Fruit fly (Drosophila melanogaster) whole organism, embryonic: ENCODE results near the gene Top3beta.

Experiments used
- Adf1 ChIP-seq: fragments of 200-800 bp; sonication (Bioruptor generic); IDR thresholded peaks from 2 replicates; pipeline ENCODE4 v1.3.6; 2022; ENCODE audit warnings: missing biosample characterization, missing genetic modification characterization
- BEAF-32 ChIP-seq: fragments of 200-800 bp; sonication (Bioruptor generic); optimal IDR thresholded peaks from 3 replicates; lab custom pipeline; 2017; ENCODE audit warnings: missing biosample characterization, missing genetic modification characterization, mild to moderate bottlenecking, moderate library complexity, missing genetic modification reagents
- CG11398 ChIP-seq: fragments of 200-800 bp; sonication (Bioruptor generic); optimal IDR thresholded peaks from 2 replicates; lab custom pipeline; 2016; ENCODE audit warnings: missing biosample characterization, missing genetic modification characterization
- CG13287 ChIP-seq: fragments of 200-800 bp; sonication (Bioruptor generic); IDR thresholded peaks from 2 replicates; pipeline ENCODE4 v1.3.6; 2022; ENCODE audit warnings: missing biosample characterization, missing genetic modification characterization; ENCODE audit not compliant: partially characterized antibody
- CG15479 ChIP-seq: fragments of 200-800 bp; sonication (Bioruptor generic); optimal IDR thresholded peaks from 3 replicates; lab custom pipeline; 2019; ENCODE audit warnings: missing biosample characterization, mild to moderate bottlenecking, missing genetic modification characterization, moderate library complexity
- CG17359 ChIP-seq: fragments of 200-800 bp; sonication (Bioruptor generic); optimal IDR thresholded peaks from 3 replicates; lab custom pipeline; 2018; ENCODE audit warnings: missing biosample characterization, mild to moderate bottlenecking, missing genetic modification characterization, moderate library complexity
- CG17612 ChIP-seq: fragments of 200-800 bp; sonication (Bioruptor generic); IDR thresholded peaks from 2 replicates; pipeline ENCODE4 v1.3.6; 2022; ENCODE audit warnings: missing biosample characterization, missing genetic modification characterization
- CG17912 ChIP-seq: fragments of 200-800 bp; sonication (Bioruptor generic); optimal IDR thresholded peaks from 2 replicates; lab custom pipeline; 2018; ENCODE audit warnings: missing biosample characterization, mild to moderate bottlenecking, missing genetic modification characterization
- CG1792 ChIP-seq: fragments of 200-800 bp; sonication (Bioruptor generic); optimal IDR thresholded peaks from 2 replicates; lab custom pipeline; 2016; ENCODE audit warnings: missing biosample characterization, missing genetic modification characterization
- CG2199 ChIP-seq: fragments of 200-800 bp; sonication (Bioruptor generic); IDR thresholded peaks from 3 replicates; pipeline ENCODE4 v1.3.6; 2022; ENCODE audit warnings: missing biosample characterization, missing genetic modification characterization
- CG3065 ChIP-seq: fragments of 200-800 bp; sonication (Bioruptor generic); optimal IDR thresholded peaks from 2 replicates; lab custom pipeline; 2016; ENCODE audit warnings: missing biosample characterization, missing genetic modification characterization
- CG3163 ChIP-seq: fragments of 200-800 bp; sonication (Bioruptor generic); optimal IDR thresholded peaks from 3 replicates; lab custom pipeline; 2016; ENCODE audit warnings: missing biosample characterization, missing genetic modification characterization
- CG34422 ChIP-seq: fragments of 200-800 bp; sonication (Bioruptor generic); IDR thresholded peaks from 3 replicates; pipeline ENCODE4 v1.3.6; 2022; ENCODE audit warnings: missing biosample characterization, missing genetic modification characterization
- CG42726 ChIP-seq: fragments of 200-800 bp; sonication (Bioruptor generic); IDR thresholded peaks from 2 replicates; pipeline ENCODE4 v1.3.6; 2022; ENCODE audit warnings: missing biosample characterization, missing genetic modification characterization; ENCODE audit not compliant: partially characterized antibody
- CG4404 ChIP-seq: fragments of 200-800 bp; sonication (Bioruptor generic); IDR thresholded peaks from 2 replicates; pipeline ENCODE4 v1.3.6; 2022; ENCODE audit warnings: missing biosample characterization, missing genetic modification characterization
- CG6765 ChIP-seq: fragments of 200-800 bp; sonication (Bioruptor generic); optimal IDR thresholded peaks from 3 replicates; lab custom pipeline; 2017; ENCODE audit warnings: missing biosample characterization, mild to moderate bottlenecking, missing genetic modification characterization
- CG7271 ChIP-seq: fragments of 200-800 bp; sonication (Bioruptor generic); optimal IDR thresholded peaks from 2 replicates; lab custom pipeline; 2018; ENCODE audit warnings: missing biosample characterization, mild to moderate bottlenecking, missing genetic modification characterization, moderate library complexity
- CG7839 ChIP-seq: fragments of 200-800 bp; sonication (Bioruptor generic); optimal IDR thresholded peaks from 3 replicates; lab custom pipeline; 2018; ENCODE audit warnings: missing biosample characterization, mild to moderate bottlenecking, missing genetic modification characterization, moderate library complexity
- CG7987 ChIP-seq: fragments of 200-800 bp; sonication (Bioruptor generic); optimal IDR thresholded peaks from 2 replicates; lab custom pipeline; 2018; ENCODE audit warnings: missing biosample characterization, mild to moderate bottlenecking, missing genetic modification characterization, moderate library complexity
- CrebB ChIP-seq: fragments of 200-800 bp; sonication (Bioruptor generic); optimal IDR thresholded peaks from 3 replicates; lab custom pipeline; 2018; ENCODE audit warnings: missing biosample characterization, mild to moderate bottlenecking, missing genetic modification characterization
- E2f1 ChIP-seq: fragments of 200-800 bp; sonication (Bioruptor generic); IDR thresholded peaks from 2 replicates; pipeline ENCODE4 v1.3.6; 2022; ENCODE audit warnings: missing biosample characterization, missing genetic modification characterization
- Eip74EF ChIP-seq, 2 experiments: fragments of 200-800 bp in 1 of 2; fragments of >200 bp in 1 of 2; sonication (Bioruptor generic) in 1 of 2; optimal IDR thresholded peaks; 2 replicates each; lab custom pipeline; 2017 to 2019; ENCODE audit warnings: missing biosample characterization in 2 of 2, missing genetic modification characterization in 2 of 2, mild to moderate bottlenecking in 1 of 2, moderate library complexity in 1 of 2
- Ets97D ChIP-seq: fragments of 200-800 bp; sonication (Bioruptor generic); optimal IDR thresholded peaks from 3 replicates; lab custom pipeline; 2016; ENCODE audit warnings: missing biosample characterization, missing genetic modification characterization
- H15 ChIP-seq: fragments of 200-800 bp; sonication (Bioruptor generic); IDR thresholded peaks from 3 replicates; pipeline ENCODE4 v1.3.6; 2022; ENCODE audit warnings: missing biosample characterization, missing genetic modification characterization
- Hr3 ChIP-seq: fragments of 200-800 bp; sonication (Bioruptor generic); optimal IDR thresholded peaks from 3 replicates; lab custom pipeline; 2016; ENCODE audit warnings: missing biosample characterization, missing genetic modification characterization
- Lim3 ChIP-seq: fragments of 200-800 bp; sonication (Bioruptor generic); IDR thresholded peaks from 2 replicates; pipeline ENCODE4 v1.3.6; 2022; ENCODE audit warnings: missing biosample characterization, missing genetic modification characterization
- MBD-R2 ChIP-seq: fragments of 200-800 bp; sonication (Bioruptor generic); IDR thresholded peaks from 2 replicates; pipeline ENCODE4 v1.3.6; 2022; ENCODE audit warnings: missing biosample characterization, missing genetic modification characterization
- MTF-1 ChIP-seq: fragments of 200-800 bp; sonication (Bioruptor generic); optimal IDR thresholded peaks from 2 replicates; lab custom pipeline; 2018; ENCODE audit warnings: missing biosample characterization, mild to moderate bottlenecking, missing genetic modification characterization, borderline replicate concordance
- Med ChIP-seq: fragments of 200-800 bp; sonication (Bioruptor generic); peaks from one replicate; lab custom pipeline; 2016; ENCODE audit warnings: missing biosample characterization, missing genetic modification characterization, mild to moderate bottlenecking, inconsistent platforms, moderate library complexity
- Optix ChIP-seq: fragments of 200-800 bp; sonication (Bioruptor generic); IDR thresholded peaks from 3 replicates; pipeline ENCODE4 v1.3.6; 2022; ENCODE audit warnings: missing biosample characterization, missing genetic modification characterization
- Six4 ChIP-seq: fragments of 200-800 bp; sonication (Bioruptor generic); optimal IDR thresholded peaks from 2 replicates; lab custom pipeline; 2016; ENCODE audit warnings: missing biosample characterization, missing genetic modification characterization
- Usf ChIP-seq: fragments of 200-800 bp; sonication (Bioruptor generic); optimal IDR thresholded peaks from 2 replicates; lab custom pipeline; 2017; ENCODE audit warnings: missing genotype, missing biosample characterization, missing genetic modification characterization
- ase ChIP-seq: fragments of 200-800 bp; sonication (Bioruptor generic); IDR thresholded peaks from 3 replicates; pipeline ENCODE4 v1.3.6; 2022; ENCODE audit warnings: missing biosample characterization, missing genetic modification characterization
- cas ChIP-seq: fragments of 200-800 bp; sonication (Bioruptor generic); IDR thresholded peaks from 2 replicates; pipeline ENCODE4 v1.3.6; 2022; ENCODE audit warnings: missing biosample characterization, missing genetic modification characterization
- caup ChIP-seq: fragments of 200-800 bp; sonication (Bioruptor generic); optimal IDR thresholded peaks from 3 replicates; lab custom pipeline; 2017; ENCODE audit warnings: missing biosample characterization, mild to moderate bottlenecking, missing genetic modification characterization, moderate library complexity; ENCODE audit not compliant: severe bottlenecking
- crp ChIP-seq, 2 experiments: fragments of 200-800 bp; sonication (Bioruptor generic); optimal IDR thresholded peaks; 2 replicates in 1 of 2; 3 replicates in 1 of 2; lab custom pipeline; 2017; ENCODE audit warnings: missing biosample characterization in 2 of 2, missing genetic modification characterization in 2 of 2, mild to moderate bottlenecking in 1 of 2, moderate library complexity in 1 of 2
- dm ChIP-seq: fragments of 200-800 bp; sonication (Bioruptor generic); optimal IDR thresholded peaks from 3 replicates; lab custom pipeline; 2016; ENCODE audit warnings: missing biosample characterization, missing genetic modification characterization
- ewg ChIP-seq: fragments of 200-800 bp; sonication (Bioruptor generic); optimal IDR thresholded peaks from 3 replicates; lab custom pipeline; 2017; ENCODE audit warnings: mild to moderate bottlenecking, missing biosample characterization, missing genetic modification reagents, missing genetic modification characterization
- fd102C ChIP-seq: fragments of 200-800 bp; sonication (Bioruptor generic); optimal IDR thresholded peaks from 2 replicates; lab custom pipeline; 2018; ENCODE audit warnings: missing biosample characterization, mild to moderate bottlenecking, missing genetic modification characterization, moderate library complexity
- fd96Cb ChIP-seq: fragments of 200-800 bp; sonication (Bioruptor generic); optimal IDR thresholded peaks from 2 replicates; lab custom pipeline; 2018; ENCODE audit warnings: missing biosample characterization, mild to moderate bottlenecking, missing genetic modification characterization, moderate library complexity
- gcm2 ChIP-seq: fragments of 200-800 bp; sonication (Bioruptor generic); optimal IDR thresholded peaks from 2 replicates; lab custom pipeline; 2016; ENCODE audit warnings: missing biosample characterization, missing genetic modification characterization
- grn ChIP-seq: fragments of 200-800 bp; sonication (Bioruptor generic); optimal IDR thresholded peaks from 3 replicates; lab custom pipeline; 2017; ENCODE audit warnings: missing biosample characterization, missing genetic modification characterization
- hth ChIP-seq: fragments of >200 bp; optimal IDR thresholded peaks from 2 replicates; lab custom pipeline; 2017; ENCODE audit warnings: inconsistent platforms
- maf-S ChIP-seq: fragments of 200-800 bp; sonication (Bioruptor generic); optimal IDR thresholded peaks from 2 replicates; lab custom pipeline; 2016; ENCODE audit warnings: missing biosample characterization, missing genetic modification characterization
- oc ChIP-seq: fragments of 200-800 bp; sonication (Bioruptor generic); optimal IDR thresholded peaks from 2 replicates; lab custom pipeline; 2018; ENCODE audit warnings: missing biosample characterization, mild to moderate bottlenecking, missing genetic modification characterization, moderate library complexity
- pb ChIP-seq: fragments of 200-800 bp; sonication (Bioruptor generic); optimal IDR thresholded peaks from 3 replicates; lab custom pipeline; 2016; ENCODE audit warnings: missing biosample characterization, missing genetic modification characterization
- peb ChIP-seq: fragments of 200-800 bp; sonication (Bioruptor generic); IDR thresholded peaks from 2 replicates; pipeline ENCODE4 v1.3.6; 2022; ENCODE audit warnings: missing biosample characterization, missing genetic modification characterization
- ro ChIP-seq: fragments of 200-800 bp; sonication (Bioruptor generic); IDR thresholded peaks from 2 replicates; pipeline ENCODE4 v1.3.6; 2022; ENCODE audit warnings: missing biosample characterization, missing genetic modification characterization
- sd ChIP-seq: fragments of 200-800 bp; sonication (Bioruptor generic); optimal IDR thresholded peaks from 3 replicates; lab custom pipeline; 2018; ENCODE audit warnings: missing biosample characterization, mild to moderate bottlenecking, missing genetic modification characterization, moderate library complexity
- stwl ChIP-seq: fragments of 200-800 bp; sonication (Bioruptor generic); optimal IDR thresholded peaks from 3 replicates; lab custom pipeline; 2018; ENCODE audit warnings: missing biosample characterization, mild to moderate bottlenecking, missing genetic modification characterization, moderate library complexity
- wdn ChIP-seq: fragments of 200-800 bp; sonication (Bioruptor generic); IDR thresholded peaks from 2 replicates; pipeline ENCODE4 v1.3.6; 2022; ENCODE audit warnings: missing biosample characterization, missing genetic modification characterization

Top3beta gene

DNA sequence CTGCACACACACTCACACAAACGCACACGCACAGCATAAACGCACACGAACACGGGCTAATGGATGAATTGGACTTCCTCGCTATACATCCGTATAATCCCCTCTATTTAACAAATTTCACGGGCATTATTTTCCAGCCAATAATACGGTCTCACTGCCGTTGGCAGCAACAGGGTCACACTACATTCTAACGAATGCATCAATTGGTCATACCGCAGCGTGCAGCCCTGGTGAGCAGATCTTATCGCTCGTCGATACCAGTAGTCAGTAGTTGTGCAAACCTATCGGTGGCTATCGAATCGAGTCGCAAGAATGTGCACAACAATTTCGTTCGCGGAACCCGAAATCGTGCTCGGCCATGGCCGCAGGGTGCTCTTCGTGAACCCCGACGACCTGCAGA lies at the start of gene Top3beta, which contains the start of gene wuho (continued):
- TF ChIP-seq MTF-1: peak; percentile 11
- TF ChIP-seq CG17912 (GFP tag; lab: Kevin White, UChicago): peak; percentile 62
- TF ChIP-seq oc (tag; lab: Kevin White, UChicago): peak; percentile 79
- TF ChIP-seq maf-S (GFP tag; lab: Kevin White, UChicago): peak; percentile 57
- peak; percentile 65 for TF ChIP-seq CG7987
- TF ChIP-seq CG17359: no peak
- TF ChIP-seq Ets97D (GFP tag; lab: Kevin White, UChicago): peak; percentile 93
- peak; percentile 66 for TF ChIP-seq BEAF-32
- peak; percentile 91 for TF ChIP-seq Med (GFP tag; lab: Kevin White, UChicago)
- TF ChIP-seq CG4404: no peak
- peak; percentile 62 for TF ChIP-seq caup
- TF ChIP-seq Hr3: no peak
- no peak for TF ChIP-seq cas (GFP tag; lab: Robert Waterston, UW)
- no peak for TF ChIP-seq Usf (GFP tag; lab: Kevin White, UChicago)
- peak; percentile 98 for TF ChIP-seq MBD-R2
- no peak for TF ChIP-seq Adf1 (GFP tag; lab: Robert Waterston, UW)
- no peak for TF ChIP-seq CG7839
- TF ChIP-seq Optix (GFP tag; lab: Robert Waterston, UW): no peak
- TF ChIP-seq CG17612: no peak
- peak; percentile 20 for TF ChIP-seq gcm2 (GFP tag; lab: Kevin White, UChicago)
- TF ChIP-seq fd96Cb (tag; lab: Kevin White, UChicago): no peak
- TF ChIP-seq E2f1 (GFP tag; lab: Robert Waterston, UW): no peak
- TF ChIP-seq H15 (GFP tag; lab: Robert Waterston, UW): no peak
- TF ChIP-seq CG1792 (GFP tag; lab: Kevin White, UChicago): peak; percentile 31
- peak; percentile 26 for TF ChIP-seq CG7271 (tag; lab: Kevin White, UChicago)
- TF ChIP-seq hth: no peak
- no peak for TF ChIP-seq ase (GFP tag; lab: Robert Waterston, UW)
- peak in 1 of 2 experiments; percentile 44 for TF ChIP-seq crp (GFP tag; optimal IDR thresholded peaks at IDR 0.05; lab: Kevin White, UChicago)
- TF ChIP-seq dm (GFP tag; lab: Kevin White, UChicago): peak; percentile 79
- peak; percentile 100 for TF ChIP-seq grn (GFP tag; lab: Kevin White, UChicago)
- TF ChIP-seq Lim3 (GFP tag; lab: Robert Waterston, UW): no peak
- TF ChIP-seq Six4 (GFP tag; lab: Kevin White, UChicago): no peak
- TF ChIP-seq CG34422 (GFP tag; lab: Robert Waterston, UW): peak; percentile 68; the same call in 2 of the 3 replicates
- peak; percentile 82 for TF ChIP-seq CG13287 (GFP tag; lab: Robert Waterston, UW)
- peak; percentile 47; the same call in 1 of the 2 replicates for TF ChIP-seq CG42726 (GFP tag; lab: Robert Waterston, UW)
- TF ChIP-seq CG3065 (GFP tag; lab: Kevin White, UChicago): no peak
- TF ChIP-seq fd102C (GFP tag; lab: Kevin White, UChicago): no peak
- TF ChIP-seq CG11398 (GFP tag; lab: Kevin White, UChicago): no peak
- peak; percentile 90 for TF ChIP-seq CG15479 (GFP tag; lab: Kevin White, UChicago)
- no peak for TF ChIP-seq wdn (GFP tag; lab: Robert Waterston, UW)
- TF ChIP-seq stwl (tag; lab: Kevin White, UChicago): peak; percentile 94
- TF ChIP-seq CG2199: no peak
- peak; percentile 6 for TF ChIP-seq pb (GFP tag; lab: Kevin White, UChicago)
- no peak for TF ChIP-seq CG6765
- TF ChIP-seq sd (tag; lab: Kevin White, UChicago): peak; percentile 93
- no peak for TF ChIP-seq ro (GFP tag; lab: Robert Waterston, UW)
- no peak for TF ChIP-seq peb (GFP tag; lab: Robert Waterston, UW)
- TF ChIP-seq CG3163: peak; percentile 61
- TF ChIP-seq ewg: peak; percentile 42
- TF ChIP-seq CrebB: peak; percentile 41
- no peak for TF ChIP-seq Eip74EF (GFP tag; optimal IDR thresholded peaks at IDR 0.05; lab: Kevin White, UChicago)
